Fruit fly (Drosophila melanogaster): Measurements from ENCODE around the gene CG2260.

CG2260 gene

dm6 chrX:8114476-8115342, 6.2 kb downstream of the CG2260 start (continued):
- TF ChIP-seq unpg (GFP tag; optimal IDR thresholded peaks at IDR 0.05) (peak; percentile 75), gce (GFP tag; IDR thresholded peaks at IDR 0.05) (peak; percentile 53; the same call in 1 of the 3 replicates), HmgZ (tag; optimal IDR thresholded peaks at IDR 0.05) (peak; percentile 64), pho (GFP tag; optimal IDR thresholded peaks at IDR 0.05) (peak; percentile 74), gro (GFP tag; optimal IDR thresholded peaks at IDR 0.05) (peak; percentile 32), Oli (tag; optimal IDR thresholded peaks at IDR 0.05) (peak; percentile 71), CG18619 (GFP tag; optimal IDR thresholded peaks at IDR 0.05) (peak; percentile 52), CG17359 (tag; optimal IDR thresholded peaks at IDR 0.05) (peak; percentile 62), Med (GFP tag) (peak; percentile 86), CG2120 (GFP tag; optimal IDR thresholded peaks at IDR 0.05) (peak; percentile 83), CkIIα-i1 (GFP tag; IDR thresholded peaks at IDR 0.05) (no peak), Spps (tag; optimal IDR thresholded peaks at IDR 0.05) (no peak), CG15011 (GFP tag; optimal IDR thresholded peaks at IDR 0.05) (peak; percentile 62), CG4424 (GFP tag; optimal IDR thresholded peaks at IDR 0.05) (peak; percentile 48), Dad (GFP tag; optimal IDR thresholded peaks at IDR 0.05) (no peak), MTF-1 (GFP tag; optimal IDR thresholded peaks at IDR 0.05; ENCODE audit: borderline replicate concordance) (no peak), CG4730 (GFP tag; IDR thresholded peaks at IDR 0.05) (no peak), knrl (GFP tag; IDR thresholded peaks at IDR 0.05; ENCODE audit: partially characterized antibody) (no peak), CG1529 (GFP tag; optimal IDR thresholded peaks at IDR 0.05) (no peak), NfI (GFP tag; optimal IDR thresholded peaks at IDR 0.05) (peak; percentile 78), CG11085 (GFP tag; IDR thresholded peaks at IDR 0.05) (no peak), CG2202 (tag; optimal IDR thresholded peaks at IDR 0.05) (no peak), Doc2 (GFP tag; IDR thresholded peaks at IDR 0.05) (no peak), Bteb2 (GFP tag; optimal IDR thresholded peaks at IDR 0.05) (peak; percentile 48), nerfin-2 (GFP tag; IDR thresholded peaks at IDR 0.05; ENCODE audit: partially characterized antibody) (no peak), CG6272 (GFP tag; IDR thresholded peaks at IDR 0.05) (no peak), NC2β (GFP tag; optimal IDR thresholded peaks at IDR 0.05) (peak; percentile 29), CG6254 (GFP tag; optimal IDR thresholded peaks at IDR 0.05) (peak; percentile 13), lov (optimal IDR thresholded peaks at IDR 0.05) (no peak), lov (GFP tag; IDR thresholded peaks at IDR 0.05) (no peak), CG9727 (GFP tag; optimal IDR thresholded peaks at IDR 0.05) (peak; percentile 58), rib (GFP tag; IDR thresholded peaks at IDR 0.05) (no peak), Ada2b (GFP tag; IDR thresholded peaks at IDR 0.05) (peak; percentile 52), Ets65A (GFP tag) (peak; percentile 88), H15 (GFP tag; IDR thresholded peaks at IDR 0.05) (no peak), lilli (GFP tag; optimal IDR thresholded peaks at IDR 0.05) (peak; percentile 46), CG6654 (GFP tag; optimal IDR thresholded peaks at IDR 0.05) (peak; percentile 18), corto (GFP tag; optimal IDR thresholded peaks at IDR 0.05) (no peak), twi (tag; optimal IDR thresholded peaks at IDR 0.05) (peak; percentile 10), ind (GFP tag; optimal IDR thresholded peaks at IDR 0.05) (peak; percentile 45), CG32532 (GFP tag; IDR thresholded peaks at IDR 0.05) (peak; percentile 70; the same call in 1 of the 2 replicates), zfh2 (GFP tag; optimal IDR thresholded peaks at IDR 0.05) (peak; percentile 50), Mes4 (GFP tag; optimal IDR thresholded peaks at IDR 0.05) (peak; percentile 47), HLH4C (GFP tag; IDR thresholded peaks at IDR 0.05; ENCODE audit: partially characterized antibody) (no peak), CG12071 (GFP tag; optimal IDR thresholded peaks at IDR 0.05) (peak; percentile 55), Sry-δ (GFP tag; optimal IDR thresholded peaks at IDR 0.05) (peak; percentile 3), CG4360 (GFP tag; IDR thresholded peaks at IDR 0.05) (peak; percentile 31; the same call in 1 of the 2 replicates), her (GFP tag; optimal IDR thresholded peaks at IDR 0.05) (peak; percentile 52), CG13287 (GFP tag; IDR thresholded peaks at IDR 0.05; ENCODE audit: partially characterized antibody) (no peak), HLH3B (GFP tag; IDR thresholded peaks at IDR 0.05) (peak; percentile 46; the same call in 1 of the 2 replicates)

Measured in whole organism, embryonic.